Fruit fly (Drosophila melanogaster) whole organism, prepupa: ENCODE measurements around the gene skd.

ENCODE experiments used
- Blimp-1 ChIP-seq: fragments of 200-800 bp; sonication (Bioruptor generic); optimal IDR thresholded peaks from 3 replicates; lab custom pipeline; 2017; ENCODE audit warnings: missing biosample characterization, missing genetic modification characterization, mild to moderate bottlenecking, moderate library complexity, missing genetic modification reagents
- CG10631 ChIP-seq: fragments of 200-800 bp; sonication (Bioruptor generic); optimal IDR thresholded peaks from 2 replicates; lab custom pipeline; 2016; ENCODE audit warnings: missing biosample characterization, missing genetic modification characterization
- CG11294 ChIP-seq: fragments of 200-800 bp; sonication (Bioruptor generic); IDR thresholded peaks from 2 replicates; pipeline ENCODE4 v1.3.6; 2022; ENCODE audit warnings: missing biosample characterization, missing genetic modification characterization
- CG11762 ChIP-seq: fragments of 200-800 bp; sonication (Bioruptor generic); optimal IDR thresholded peaks from 3 replicates; lab custom pipeline; 2016; ENCODE audit warnings: missing biosample characterization, missing genetic modification characterization; ENCODE audit not compliant: insufficient read depth
- CG11902 ChIP-seq: fragments of 200-800 bp; sonication (Bioruptor generic); optimal IDR thresholded peaks from 3 replicates; lab custom pipeline; 2016; ENCODE audit warnings: missing biosample characterization, missing genetic modification characterization
- CG15336 ChIP-seq: fragments of 200-800 bp; sonication (Bioruptor generic); IDR thresholded peaks from 2 replicates; pipeline ENCODE4 v1.3.6; 2022; ENCODE audit warnings: missing biosample characterization, missing genetic modification characterization
- CG16779 ChIP-seq: fragments of 200-800 bp; sonication (Bioruptor generic); optimal IDR thresholded peaks from 3 replicates; lab custom pipeline; 2017; ENCODE audit warnings: missing biosample characterization, mild to moderate bottlenecking, missing genetic modification characterization
- CG3032 ChIP-seq: fragments of 200-800 bp; optimal IDR thresholded peaks from 2 replicates; lab custom pipeline; 2019; ENCODE audit warnings: missing biosample characterization, mild to moderate bottlenecking, missing genetic modification characterization, moderate library complexity
- CG31627 ChIP-seq: fragments of 200-800 bp; sonication (Bioruptor generic); optimal IDR thresholded peaks from 3 replicates; lab custom pipeline; 2016; ENCODE audit warnings: missing biosample characterization, missing genetic modification characterization
- CG32006 ChIP-seq: fragments of 200-800 bp; sonication (Bioruptor generic); optimal IDR thresholded peaks from 3 replicates; lab custom pipeline; 2017; ENCODE audit warnings: missing biosample characterization, mild to moderate bottlenecking, missing genetic modification characterization
- CG34406 ChIP-seq: fragments of 200-800 bp; sonication (Bioruptor generic); optimal IDR thresholded peaks from 3 replicates; lab custom pipeline; 2016; ENCODE audit warnings: missing biosample characterization, missing genetic modification characterization
- CG3919 ChIP-seq: fragments of 200-800 bp; sonication (Bioruptor generic); optimal IDR thresholded peaks from 3 replicates; lab custom pipeline; 2016; ENCODE audit warnings: missing biosample characterization, missing genetic modification characterization
- CG4318 ChIP-seq: fragments of 200-800 bp; sonication (Bioruptor generic); optimal IDR thresholded peaks from 3 replicates; lab custom pipeline; 2017; ENCODE audit warnings: missing biosample characterization, mild to moderate bottlenecking, missing genetic modification characterization
- CG6163 ChIP-seq: fragments of 200-800 bp; sonication (Bioruptor generic); IDR thresholded peaks from 3 replicates; pipeline ENCODE4 v1.3.6; 2022; ENCODE audit warnings: missing biosample characterization, missing genetic modification characterization
- CG6276 ChIP-seq: fragments of 200-800 bp; sonication (Bioruptor generic); optimal IDR thresholded peaks from 2 replicates; lab custom pipeline; 2017; ENCODE audit warnings: missing biosample characterization, mild to moderate bottlenecking, missing genetic modification characterization
- CG6792 ChIP-seq: fragments of 200-800 bp; sonication (Bioruptor generic); optimal IDR thresholded peaks from 3 replicates; lab custom pipeline; 2016; ENCODE audit warnings: missing biosample characterization, missing genetic modification characterization
- CG6808 ChIP-seq: fragments of 200-800 bp; sonication (Bioruptor generic); optimal IDR thresholded peaks from 3 replicates; lab custom pipeline; 2017; ENCODE audit warnings: missing biosample characterization, missing genetic modification characterization, mild to moderate bottlenecking, moderate library complexity, missing genetic modification reagents
- CG6854 ChIP-seq: fragments of 200-800 bp; sonication (Bioruptor generic); optimal IDR thresholded peaks from 2 replicates; lab custom pipeline; 2017; ENCODE audit warnings: missing biosample characterization, mild to moderate bottlenecking, missing genetic modification characterization
- CG7368 ChIP-seq: fragments of 200-800 bp; sonication (Bioruptor generic); optimal IDR thresholded peaks from 3 replicates; lab custom pipeline; 2016; ENCODE audit warnings: missing biosample characterization, missing genetic modification characterization
- CG8119 ChIP-seq: fragments of 200-800 bp; sonication (Bioruptor generic); IDR thresholded peaks from 3 replicates; pipeline ENCODE4 v1.3.6; 2022; ENCODE audit warnings: missing biosample characterization, missing genetic modification characterization
- CG8319 ChIP-seq: fragments of 200-800 bp; sonication (Bioruptor generic); optimal IDR thresholded peaks from 3 replicates; lab custom pipeline; 2016; ENCODE audit warnings: missing biosample characterization, missing genetic modification characterization
- CG9139 ChIP-seq: fragments of 200-800 bp; sonication (Bioruptor generic); optimal IDR thresholded peaks from 3 replicates; lab custom pipeline; 2017; ENCODE audit warnings: missing biosample characterization, mild to moderate bottlenecking, missing genetic modification characterization
- Eip75B ChIP-seq: fragments of 200-800 bp; sonication (Bioruptor generic); optimal IDR thresholded peaks from 3 replicates; lab custom pipeline; 2016; ENCODE audit warnings: missing biosample characterization, missing genetic modification characterization
- Eip93F ChIP-seq: fragments of 200-800 bp; sonication (Bioruptor generic); optimal IDR thresholded peaks from 2 replicates; lab custom pipeline; 2016; ENCODE audit warnings: missing biosample characterization, mild to moderate bottlenecking, missing genetic modification characterization
- Ets21C ChIP-seq: fragments of 200-800 bp; sonication (Bioruptor generic); optimal IDR thresholded peaks from 3 replicates; lab custom pipeline; 2016; ENCODE audit warnings: missing biosample characterization, missing genetic modification characterization
- Ets96B ChIP-seq: fragments of 200-800 bp; optimal IDR thresholded peaks from 2 replicates; lab custom pipeline; 2019; ENCODE audit warnings: missing biosample characterization, mild to moderate bottlenecking, missing genetic modification characterization, moderate library complexity
- Gug ChIP-seq: fragments of 200-800 bp; sonication (Bioruptor generic); IDR thresholded peaks from 2 replicates; pipeline ENCODE4 v1.3.6; 2022; ENCODE audit warnings: missing biosample characterization, missing genetic modification characterization
- Hr38 ChIP-seq: sonication (Bioruptor generic); optimal IDR thresholded peaks from 2 replicates; lab custom pipeline; 2016; ENCODE audit warnings: missing biosample characterization, missing genetic modification characterization
- Hr39 ChIP-seq: fragments of 200-800 bp; sonication (Bioruptor generic); optimal IDR thresholded peaks from 2 replicates; lab custom pipeline; 2016; ENCODE audit warnings: missing biosample characterization, missing genetic modification characterization
- Hr4 ChIP-seq: fragments of 200-800 bp; sonication (Bioruptor generic); optimal IDR thresholded peaks from 3 replicates; lab custom pipeline; 2016; ENCODE audit warnings: missing biosample characterization, missing genetic modification characterization
- Met ChIP-seq: fragments of 200-800 bp; sonication (Bioruptor generic); optimal IDR thresholded peaks from 3 replicates; lab custom pipeline; 2016; ENCODE audit warnings: missing biosample characterization, missing genetic modification characterization
- OdsH ChIP-seq: fragments of 200-800 bp; sonication (Bioruptor generic); optimal IDR thresholded peaks from 3 replicates; lab custom pipeline; 2016; ENCODE audit warnings: missing biosample characterization, missing genetic modification characterization
- Sox102F ChIP-seq: fragments of 200-800 bp; sonication (Bioruptor generic); optimal IDR thresholded peaks from 2 replicates; lab custom pipeline; 2016; ENCODE audit warnings: missing biosample characterization, mild to moderate bottlenecking, missing genetic modification characterization
- Sox14 ChIP-seq: fragments of 200-800 bp; sonication (Bioruptor generic); optimal IDR thresholded peaks from 3 replicates; lab custom pipeline; 2016; ENCODE audit warnings: missing biosample characterization, missing genetic modification characterization
- Sox15 ChIP-seq: fragments of 200-800 bp; sonication (Bioruptor generic); optimal IDR thresholded peaks from 3 replicates; lab custom pipeline; 2016; ENCODE audit warnings: missing biosample characterization, missing genetic modification characterization
- cyc ChIP-seq: fragments of 200-800 bp; sonication (Bioruptor generic); optimal IDR thresholded peaks from 3 replicates; lab custom pipeline; 2016; ENCODE audit warnings: missing biosample characterization, missing genetic modification characterization
- dsx ChIP-seq: fragments of 200-800 bp; optimal IDR thresholded peaks from 3 replicates; lab custom pipeline; 2019; ENCODE audit warnings: missing biosample characterization, mild to moderate bottlenecking, missing genetic modification characterization, moderate library complexity; ENCODE audit not compliant: poor library complexity, severe bottlenecking
- eg ChIP-seq: fragments of 200-800 bp; sonication (Bioruptor generic); IDR thresholded peaks from 3 replicates; pipeline ENCODE4 v1.3.6; 2022; ENCODE audit warnings: missing biosample characterization, missing genetic modification characterization
- esn ChIP-seq: fragments of 200-800 bp; sonication (Bioruptor generic); optimal IDR thresholded peaks from 2 replicates; lab custom pipeline; 2016; ENCODE audit warnings: missing biosample characterization, mild to moderate bottlenecking, missing genetic modification characterization, moderate library complexity
- fd59A ChIP-seq: fragments of 200-800 bp; sonication (Bioruptor generic); optimal IDR thresholded peaks from 2 replicates; lab custom pipeline; 2017; ENCODE audit warnings: missing biosample characterization, mild to moderate bottlenecking, missing genetic modification characterization, missing genetic modification reagents
- fkh ChIP-seq: fragments of 200-800 bp; sonication (Bioruptor generic); optimal IDR thresholded peaks from 3 replicates; lab custom pipeline; 2017; ENCODE audit warnings: missing biosample characterization, mild to moderate bottlenecking, missing genetic modification characterization, moderate library complexity
- lz ChIP-seq: fragments of 200-800 bp; sonication (Bioruptor generic); optimal IDR thresholded peaks from 3 replicates; lab custom pipeline; 2016; ENCODE audit warnings: missing biosample characterization, missing genetic modification characterization
- net ChIP-seq: fragments of 200-800 bp; sonication (Bioruptor generic); optimal IDR thresholded peaks from 3 replicates; lab custom pipeline; 2016; ENCODE audit warnings: missing biosample characterization, missing genetic modification characterization
- pdm3 ChIP-seq: fragments of 200-800 bp; sonication (Bioruptor generic); optimal IDR thresholded peaks from 3 replicates; lab custom pipeline; 2016; ENCODE audit warnings: missing biosample characterization, missing genetic modification characterization
- salr ChIP-seq, 2 experiments: fragments of 200-800 bp; sonication (Bioruptor generic); optimal IDR thresholded peaks; 3 replicates each; lab custom pipeline; 2016 to 2018; ENCODE audit warnings: missing biosample characterization in 2 of 2, missing genetic modification characterization in 2 of 2, mild to moderate bottlenecking in 1 of 2
- spab ChIP-seq: fragments of 200-800 bp; sonication (Bioruptor generic); optimal IDR thresholded peaks from 2 replicates; lab custom pipeline; 2017; ENCODE audit warnings: missing biosample characterization, mild to moderate bottlenecking, missing genetic modification characterization, missing genetic modification reagents
- ss ChIP-seq, 2 experiments: fragments of 200-800 bp; sonication (Bioruptor generic); optimal IDR thresholded peaks; 2 replicates in 1 of 2; 3 replicates in 1 of 2; lab custom pipeline; 2017 to 2018; ENCODE audit warnings: mild to moderate bottlenecking in 2 of 2, missing biosample characterization in 2 of 2, missing genetic modification characterization in 2 of 2, moderate library complexity in 1 of 2
- topi ChIP-seq: fragments of 200-800 bp; sonication (Bioruptor generic); optimal IDR thresholded peaks from 3 replicates; lab custom pipeline; 2016; ENCODE audit warnings: missing biosample characterization, missing genetic modification characterization
- vri ChIP-seq: fragments of 200-800 bp; sonication (Bioruptor generic); optimal IDR thresholded peaks from 3 replicates; lab custom pipeline; 2016; ENCODE audit warnings: missing biosample characterization, mild to moderate bottlenecking, missing genetic modification characterization

skd gene

dm6 chr3L:20988862-20989261 is 38.4 kb downstream of the skd start (continued):
- TF ChIP-seq Hr38 (no peak), Eip75B (GFP tag; lab: Kevin White, UChicago) (peak; percentile 71), CG31627 (GFP tag; lab: Kevin White, UChicago) (no peak), cyc (GFP tag; lab: Kevin White, UChicago) (no peak), dsx (GFP tag; lab: Kevin White, UChicago) (peak; percentile 74), CG6163 (GFP tag; lab: Robert Waterston, UW) (peak; percentile 84), CG15336 (GFP tag; lab: Robert Waterston, UW) (peak; percentile 67; the same call in 1 of the 2 replicates), CG10631 (peak; percentile 84), CG11762 (peak; percentile 5), Gug (peak; percentile 66), CG16779 (tag; lab: Kevin White, UChicago) (peak; percentile 48), CG3919 (GFP tag; lab: Kevin White, UChicago) (peak; percentile 65)
- TF ChIP-seq, all 60 proteins: peak for 38

dm6 chr3L:20987895-20988294 is 39.3 kb downstream of the skd start:
- TF ChIP-seq dsx (GFP tag; lab: Kevin White, UChicago), result peak; percentile 20
- no peak for TF ChIP-seq Hr4
- no peak for TF ChIP-seq CG7368 (GFP tag; lab: Kevin White, UChicago)
- TF ChIP-seq CG8319, result no peak
- peak; percentile 17 for TF ChIP-seq CG34406 (GFP tag; lab: Kevin White, UChicago)
- peak; percentile 7 for TF ChIP-seq Eip75B (GFP tag; lab: Kevin White, UChicago)
- TF ChIP-seq Sox15 (GFP tag; lab: Kevin White, UChicago), result no peak
- TF ChIP-seq CG8119 (GFP tag; lab: Robert Waterston, UW), result peak; percentile 42; the same call in 1 of the 3 replicates
- no peak for TF ChIP-seq CG11902 (GFP tag; lab: Kevin White, UChicago)
- TF ChIP-seq cyc (GFP tag; lab: Kevin White, UChicago), result no peak
- TF ChIP-seq CG32006 (GFP tag; lab: Kevin White, UChicago), result peak; percentile 39
- TF ChIP-seq net, result no peak
- no peak for TF ChIP-seq vri
- TF ChIP-seq CG6854 (GFP tag; lab: Kevin White, UChicago), result no peak
- TF ChIP-seq fd59A, result peak; percentile 56
- TF ChIP-seq CG11294 (GFP tag; lab: Robert Waterston, UW), result no peak
- TF ChIP-seq Ets21C (GFP tag; lab: Kevin White, UChicago), result no peak
- TF ChIP-seq eg, result peak; percentile 54; the same call in 1 of the 3 replicates
- peak; percentile 30 for TF ChIP-seq OdsH (GFP tag; lab: Kevin White, UChicago)
- TF ChIP-seq Sox14 (GFP tag; lab: Kevin White, UChicago), result peak; percentile 3
- TF ChIP-seq CG10631, result peak; percentile 59
- TF ChIP-seq Blimp-1 (GFP tag; lab: Kevin White, UChicago), result no peak
- 0 out of 2 replicates have a peak, but pooled peaks have one; percentile 33 for TF ChIP-seq Gug
- TF ChIP-seq Sox102F (GFP tag; lab: Kevin White, UChicago), result no peak
- TF ChIP-seq topi (GFP tag; lab: Kevin White, UChicago), result peak; percentile 13
- TF ChIP-seq CG4318 (GFP tag; lab: Kevin White, UChicago), result no peak
- TF ChIP-seq pdm3 (GFP tag; lab: Kevin White, UChicago), result peak; percentile 14
- no peak for TF ChIP-seq Eip93F (GFP tag; lab: Kevin White, UChicago)
- TF ChIP-seq CG3032 (tag; lab: Kevin White, UChicago), result peak; percentile 63
- peak in 1 of 2 experiments; percentile 27 for TF ChIP-seq ss (GFP tag; optimal IDR thresholded peaks at IDR 0.05; lab: Kevin White, UChicago)
- TF ChIP-seq fkh (GFP tag; lab: Kevin White, UChicago), result no peak
- no peak for TF ChIP-seq Met (GFP tag; lab: Kevin White, UChicago)
- TF ChIP-seq salr (GFP tag; optimal IDR thresholded peaks at IDR 0.05; lab: Kevin White, UChicago), result no peak
- peak; percentile 47 for TF ChIP-seq CG15336 (GFP tag; lab: Robert Waterston, UW)
- no peak for TF ChIP-seq Hr39 (GFP tag; lab: Kevin White, UChicago)
- TF ChIP-seq Ets96B (tag; lab: Kevin White, UChicago), result peak; percentile 55
- no peak for TF ChIP-seq CG6276 (GFP tag; lab: Kevin White, UChicago)
- peak; percentile 18 for TF ChIP-seq esn (GFP tag; lab: Kevin White, UChicago)
- peak; percentile 24 for TF ChIP-seq CG6808
- no peak for TF ChIP-seq CG6792 (GFP tag; lab: Kevin White, UChicago)
- no peak for TF ChIP-seq CG9139 (GFP tag; lab: Kevin White, UChicago)
- TF ChIP-seq lz, result peak; percentile 0
- TF ChIP-seq Hr38, result no peak
- TF ChIP-seq spab (GFP tag; lab: Kevin White, UChicago), result peak; percentile 20
